Worm (Caenorhabditis elegans): ENCODE results near the gene C55C3.7.
A peak's percentile ranks its signal among the peaks of the same experiment; 100 is the strongest.

Gene C55C3.7

ce11 chrIV:5654693-5655092 lies 27.8 kb downstream of the C55C3.7 start:
- no peak for TF ChIP-seq ama-1 (optimal IDR thresholded peaks at IDR 0.05)
- no peak for TF ChIP-seq dmd-4 (tag; optimal IDR thresholded peaks at IDR 0.05)
- no peak for TF ChIP-seq nhr-12 (tag; optimal IDR thresholded peaks at IDR 0.05)
- TF ChIP-seq nhr-23 (tag; optimal IDR thresholded peaks at IDR 0.05): no peak
- TF ChIP-seq C34F6.9 (tag; optimal IDR thresholded peaks at IDR 0.05): no peak
- TF ChIP-seq sem-4 (tag; optimal IDR thresholded peaks at IDR 0.05): no peak
- TF ChIP-seq alr-1 (tag; optimal IDR thresholded peaks at IDR 0.05): no peak
- TF ChIP-seq ztf-4 (tag; optimal IDR thresholded peaks at IDR 0.05): no peak
- TF ChIP-seq elt-1 (tag; optimal IDR thresholded peaks at IDR 0.05): no peak
- no peak for TF ChIP-seq unc-39 (tag; optimal IDR thresholded peaks at IDR 0.05)
- no peak for TF ChIP-seq nhr-77 (tag; optimal IDR thresholded peaks at IDR 0.05)
- TF ChIP-seq ZK546.5 (tag; optimal IDR thresholded peaks at IDR 0.05): no peak
- TF ChIP-seq lsy-2 (tag; optimal IDR thresholded peaks at IDR 0.05): no peak

- TF ChIP-seq fos-1 (tag; optimal IDR thresholded peaks at IDR 0.05): peak; percentile 68
- TF ChIP-seq zag-1 (tag; optimal IDR thresholded peaks at IDR 0.05): no peak
- peak; percentile 33 for TF ChIP-seq sma-9 (GFP tag; optimal IDR thresholded peaks at IDR 0.05)
- no peak for TF ChIP-seq sma-9 (tag; optimal IDR thresholded peaks at IDR 0.05)
- TF ChIP-seq sem-4 (tag; optimal IDR thresholded peaks at IDR 0.05): no peak
- no peak for TF ChIP-seq nhr-10 (tag; optimal IDR thresholded peaks at IDR 0.05)
- TF ChIP-seq nhr-6 (tag; optimal IDR thresholded peaks at IDR 0.05): no peak
- no peak for TF ChIP-seq ztf-11 (tag; optimal IDR thresholded peaks at IDR 0.05)
- no peak for TF ChIP-seq egl-27 (tag; optimal IDR thresholded peaks at IDR 0.05)
- peak; percentile 88 for TF ChIP-seq skn-1 (tag; optimal IDR thresholded peaks at IDR 0.05)
- TF ChIP-seq ztf-4 (tag; optimal IDR thresholded peaks at IDR 0.05): no peak
- TF ChIP-seq aly-2 (tag; optimal IDR thresholded peaks at IDR 0.05): no peak
- TF ChIP-seq sma-3 (GFP tag; optimal IDR thresholded peaks at IDR 0.05): peak; percentile 26
- TF ChIP-seq nhr-25 (tag; optimal IDR thresholded peaks at IDR 0.05): no peak
- no peak for TF ChIP-seq elt-3 (tag; optimal IDR thresholded peaks at IDR 0.05)
- no peak for TF ChIP-seq crh-2 (tag; optimal IDR thresholded peaks at IDR 0.05)
- no peak for TF ChIP-seq nhr-237 (tag; optimal IDR thresholded peaks at IDR 0.05)
- no peak for TF ChIP-seq nhr-21 (tag; optimal IDR thresholded peaks at IDR 0.05)
- TF ChIP-seq ceh-16 (tag; optimal IDR thresholded peaks at IDR 0.05): no peak
- no peak for TF ChIP-seq mbf-1 (tag; optimal IDR thresholded peaks at IDR 0.05)
- TF ChIP-seq ama-1 (optimal IDR thresholded peaks at IDR 0.05): no peak
- no peak for TF ChIP-seq snpc-4 (tag; optimal IDR thresholded peaks at IDR 0.05)
- peak; percentile 3 for TF ChIP-seq F13H6.1 (tag; optimal IDR thresholded peaks at IDR 0.05)
- TF ChIP-seq mab-5 (tag; optimal IDR thresholded peaks at IDR 0.05): no peak
- no peak for TF ChIP-seq lin-11 (tag; optimal IDR thresholded peaks at IDR 0.05)
- TF ChIP-seq unc-39 (tag; optimal IDR thresholded peaks at IDR 0.05): no peak
- TF ChIP-seq ceh-82 (tag; optimal IDR thresholded peaks at IDR 0.05): no peak
- no peak for TF ChIP-seq R02D3.7 (tag; optimal IDR thresholded peaks at IDR 0.05)
- TF ChIP-seq nhr-11 (tag; optimal IDR thresholded peaks at IDR 0.05): no peak
- no peak for TF ChIP-seq unc-55 (GFP tag; optimal IDR thresholded peaks at IDR 0.05)
- TF ChIP-seq alr-1 (tag; optimal IDR thresholded peaks at IDR 0.05): no peak
- TF ChIP-seq lsy-2 (tag; optimal IDR thresholded peaks at IDR 0.05): no peak
Observed at ce11 chrIV:5654203-5654602, 28.2 kb downstream of the C55C3.7 start.

ce11 chrIV:5653649-5654048 lies 28.8 kb downstream of the C55C3.7 start, which contains the start of gene clec-178:
clec-178 (plus strand) TSS chrIV:5653949.
- no peak for TF ChIP-seq unc-62 (GFP tag; optimal IDR thresholded peaks at IDR 0.05)
- TF ChIP-seq alr-1 (tag; optimal IDR thresholded peaks at IDR 0.05): no peak
- no peak for TF ChIP-seq ceh-82 (tag; optimal IDR thresholded peaks at IDR 0.05)
- no peak for TF ChIP-seq ztf-1 (GFP tag; conservative IDR thresholded peaks at IDR 0.05)
- TF ChIP-seq R02D3.7 (tag; optimal IDR thresholded peaks at IDR 0.05): no peak
- TF ChIP-seq nhr-10 (tag; optimal IDR thresholded peaks at IDR 0.05): no peak
- no peak for TF ChIP-seq elt-3 (tag; optimal IDR thresholded peaks at IDR 0.05)
- no peak for TF ChIP-seq unc-55 (GFP tag; optimal IDR thresholded peaks at IDR 0.05)

Data from whole organism, L2 larva.